Worm (Caenorhabditis elegans): ENCODE measurements around the gene Y41G9A.6.

DNA sequence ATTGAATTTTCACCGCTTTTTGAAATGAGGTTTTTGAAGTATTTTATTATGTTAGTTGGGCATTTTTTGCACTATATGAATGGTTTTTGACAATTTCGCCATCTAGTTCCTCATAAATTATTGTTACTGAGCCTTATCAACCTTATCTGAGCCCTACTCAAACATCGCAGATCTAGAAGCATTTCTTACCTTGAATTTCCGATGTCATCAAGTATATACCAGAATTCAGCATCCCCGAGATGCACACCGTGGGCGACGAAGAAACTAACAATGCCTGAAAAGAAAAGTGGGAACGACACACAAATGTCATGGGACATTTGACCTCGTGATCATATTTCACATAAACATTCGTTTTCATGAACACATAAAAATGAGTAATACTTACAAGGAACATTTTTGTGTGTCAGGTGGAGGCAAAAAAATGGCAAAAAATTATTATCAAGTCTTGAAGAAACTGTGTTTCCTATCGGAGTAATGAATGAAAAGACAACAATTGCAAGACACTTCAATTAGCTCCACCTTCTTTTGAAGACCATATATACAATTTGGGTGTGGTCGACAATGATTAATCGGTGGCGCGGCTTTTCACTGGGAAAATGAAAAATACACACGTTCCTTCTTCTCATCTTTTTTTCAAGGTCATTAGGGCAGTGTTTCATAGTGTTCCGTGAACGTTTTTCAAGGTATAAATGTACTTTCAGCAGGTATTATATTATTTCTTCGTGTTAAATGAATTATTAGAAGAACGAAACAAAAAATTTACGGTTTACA lies 31.1 kb downstream of the Y41G9A.6 start:
- no peak for TF ChIP-seq dsc-1 (tag; optimal IDR thresholded peaks at IDR 0.05)
- TF ChIP-seq skn-1 (tag; optimal IDR thresholded peaks at IDR 0.05): peak; percentile 31
- no peak for TF ChIP-seq pqm-1 (tag; optimal IDR thresholded peaks at IDR 0.05)
- no peak for TF ChIP-seq ama-1 (optimal IDR thresholded peaks at IDR 0.05)
- no peak for TF ChIP-seq C16A3.4 (tag; optimal IDR thresholded peaks at IDR 0.05)
- no peak for TF ChIP-seq lin-15B (tag; optimal IDR thresholded peaks at IDR 0.05)
- no peak for TF ChIP-seq zip-4 (GFP tag; optimal IDR thresholded peaks at IDR 0.05)
- TF ChIP-seq egl-27 (tag; optimal IDR thresholded peaks at IDR 0.05): no peak
- no peak for TF ChIP-seq hpl-2 (GFP tag; optimal IDR thresholded peaks at IDR 0.05)
- TF ChIP-seq ces-1 (GFP tag; optimal IDR thresholded peaks at IDR 0.05): no peak
- TF ChIP-seq nhr-12 (tag; optimal IDR thresholded peaks at IDR 0.05): no peak
- no peak for TF ChIP-seq sox-4 (tag; optimal IDR thresholded peaks at IDR 0.05)
